Fruit fly (Drosophila melanogaster): ENCODE data around the gene tos.

dm6 chr2L:18727986-18728385 is 46.1 kb upstream of the tos start:
- TF ChIP-seq CG12219 (GFP tag; optimal IDR thresholded peaks at IDR 0.05) (no peak), gsb (GFP tag; IDR thresholded peaks at IDR 0.05) (no peak), CG3847 (GFP tag; IDR thresholded peaks at IDR 0.05) (no peak), Sox102F (GFP tag; optimal IDR thresholded peaks at IDR 0.05) (no peak), Dek (tag; optimal IDR thresholded peaks at IDR 0.05) (no peak), vnd (GFP tag; IDR thresholded peaks at IDR 0.05; ENCODE audit: partially characterized antibody) (no peak)

Data from whole organism, embryonic.